Fruit fly (Drosophila melanogaster) whole organism, pupa: Measurements from ENCODE around the gene CG13012.

ENCODE experiments used
- CG15710 ChIP-seq: fragments of 200-800 bp; sonication (Bioruptor generic); optimal IDR thresholded peaks from 2 replicates; lab custom pipeline; 2018; ENCODE audit warnings: missing biosample characterization, mild to moderate bottlenecking, missing genetic modification characterization, moderate library complexity
- CG17806 ChIP-seq: fragments of 200-800 bp; sonication (Bioruptor generic); optimal IDR thresholded peaks from 2 replicates; lab custom pipeline; 2018; ENCODE audit warnings: missing biosample characterization, mild to moderate bottlenecking, missing genetic modification characterization, moderate library complexity
- D1 ChIP-seq: fragments of 200-800 bp; sonication (Bioruptor generic); optimal IDR thresholded peaks from 2 replicates; lab custom pipeline; 2018; ENCODE audit warnings: missing biosample characterization, mild to moderate bottlenecking, missing genetic modification characterization, moderate library complexity

DNA sequence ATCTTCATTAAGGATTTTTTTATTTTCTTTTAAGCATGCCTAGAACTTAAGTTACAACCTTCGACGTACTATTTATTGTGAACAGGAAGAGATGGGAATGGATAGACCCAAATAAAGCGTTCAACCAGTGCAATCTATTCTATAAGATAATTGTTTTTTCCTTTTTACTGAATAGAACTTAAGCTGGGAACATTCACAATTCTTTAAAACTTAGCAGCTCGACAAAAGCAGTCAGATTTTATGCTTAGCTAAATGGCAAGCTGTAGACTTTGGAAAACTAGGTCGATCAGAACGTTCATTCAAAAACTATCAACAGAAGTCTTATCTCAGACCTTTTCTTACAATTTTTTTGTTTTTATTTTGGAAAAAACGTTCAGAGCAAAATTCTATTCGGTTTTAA, 34.5 kb upstream of the CG13012 start, which contains the start of gene CG13008:
- no peak for TF ChIP-seq D1
- no peak for TF ChIP-seq CG17806 (tag; lab: Kevin White, UChicago)
- TF ChIP-seq CG15710 (tag; lab: Kevin White, UChicago) = no peak
